Worm (Caenorhabditis elegans): ENCODE results near the gene F18G5.1.

DNA sequence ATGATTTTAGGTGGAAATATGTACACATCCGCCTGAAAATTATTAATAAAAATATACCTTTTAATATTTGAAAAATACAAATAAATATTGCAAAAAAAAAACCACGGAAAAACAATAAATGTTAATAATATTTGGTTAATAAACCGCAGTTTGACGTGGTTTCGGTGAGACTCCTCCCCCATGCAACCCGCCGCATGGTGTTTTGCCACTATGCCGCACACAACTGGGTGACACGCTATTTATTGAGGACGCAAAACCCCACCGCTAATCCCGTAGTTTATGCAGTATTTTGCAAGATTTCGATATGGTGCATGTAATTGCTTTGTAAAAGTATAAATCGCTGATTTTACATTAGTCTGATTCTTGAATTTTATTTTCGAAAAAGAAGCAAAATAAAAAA, 36.9 kb downstream of the F18G5.1 start, which contains the start of gene gly-13:
- TF ChIP-seq R02D3.7 (tag; optimal IDR thresholded peaks at IDR 0.05), result no peak
- TF ChIP-seq lin-39 (tag; optimal IDR thresholded peaks at IDR 0.05), result no peak
- no peak for TF ChIP-seq nhr-12 (tag; optimal IDR thresholded peaks at IDR 0.05)
